Worm (Caenorhabditis elegans) whole organism, L2 larva: ENCODE data around the gene gpx-5.

ENCODE experiments used
- fos-1 ChIP-seq: fragments of 150-350 bp; optimal IDR thresholded peaks from 2 replicates; lab custom pipeline; 2014; ENCODE audit warnings: missing biosample characterization, missing genetic modification characterization
- nhr-237 ChIP-seq: fragments of 150-350 bp; optimal IDR thresholded peaks from 2 replicates; lab custom pipeline; 2014; ENCODE audit warnings: missing biosample characterization, missing genetic modification characterization
- nhr-77 ChIP-seq: fragments of 150-350 bp; optimal IDR thresholded peaks from 2 replicates; lab custom pipeline; 2014; ENCODE audit warnings: missing biosample characterization, missing genetic modification characterization
- unc-62 ChIP-seq: fragments of 150-350 bp; optimal IDR thresholded peaks from 2 replicates; lab custom pipeline; 2014; ENCODE audit warnings: missing biosample characterization, missing genetic modification reagents, missing genetic modification characterization
- ztf-4 ChIP-seq: fragments of 150-350 bp; optimal IDR thresholded peaks from 2 replicates; lab custom pipeline; 2014; ENCODE audit warnings: missing biosample characterization, missing genetic modification characterization

- TF ChIP-seq ztf-4 (no peak), nhr-237 (tag; lab: Kevin White, UChicago) (no peak), unc-62 (GFP tag; lab: Kevin White, UChicago) (no peak), nhr-77 (tag; lab: Kevin White, UChicago) (no peak), fos-1 (tag; lab: Kevin White, UChicago) (no peak)
Observed at ce11 chrX:9565881-9566280, 18.6 kb upstream of the gpx-5 start, which contains the start of gene moc-5.
